Fruit fly (Drosophila melanogaster): ENCODE measurements around the gene alpha-Est2.

alpha-Est2 gene

DNA sequence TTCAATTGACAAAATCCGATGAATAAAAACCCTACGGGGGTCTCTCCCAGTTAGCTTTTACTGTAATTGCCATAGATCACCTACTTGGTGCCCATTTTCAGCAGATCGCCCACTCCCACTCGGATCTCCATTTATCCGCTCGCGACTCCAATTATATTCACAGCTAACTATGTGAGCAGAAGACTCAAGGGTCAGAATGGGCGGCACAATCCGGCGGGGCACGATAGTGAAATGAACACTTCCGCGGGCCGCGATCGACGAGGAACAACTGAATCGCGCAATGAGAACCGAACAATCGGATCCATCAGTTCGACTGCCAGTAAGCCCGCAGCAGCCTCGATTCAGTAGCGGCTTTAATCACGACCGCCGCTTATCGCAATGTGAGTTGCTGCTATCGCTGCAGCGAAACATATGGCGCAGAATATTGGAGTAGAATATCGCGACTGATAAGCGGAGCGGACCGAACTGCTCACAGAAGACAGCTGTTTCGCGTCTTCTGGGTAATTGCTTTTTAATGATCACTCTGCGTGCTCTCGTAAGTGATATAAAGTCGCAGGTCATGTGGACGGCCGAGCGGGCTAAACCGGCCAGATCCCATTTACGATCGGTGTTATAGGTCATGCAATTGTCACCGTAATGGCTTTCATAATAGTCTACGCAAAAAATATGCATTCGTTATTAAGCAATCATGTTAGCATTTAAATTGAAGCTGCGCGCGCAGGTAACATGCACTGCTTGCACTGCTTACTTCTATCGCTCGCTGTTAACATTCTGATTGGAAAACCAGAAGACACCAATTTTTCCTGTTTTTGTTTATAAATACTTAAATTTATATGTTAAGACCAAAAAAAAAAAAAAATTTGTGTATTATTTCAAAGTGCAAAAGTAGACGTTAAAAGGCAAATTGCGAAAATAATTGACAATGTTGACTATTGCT, 7.5 kb downstream of the alpha-Est2 start, which contains the start of gene alpha-Est1 (continued):
- no peak for TF ChIP-seq CG17186 (GFP tag; optimal IDR thresholded peaks at IDR 0.05)
- TF ChIP-seq CG31224 (GFP tag; IDR thresholded peaks at IDR 0.05), result 0 out of 2 replicates have a peak, but pooled peaks have one; percentile 6
- TF ChIP-seq Hsf (GFP tag; optimal IDR thresholded peaks at IDR 0.05), result no peak
- TF ChIP-seq disco-r (GFP tag; optimal IDR thresholded peaks at IDR 0.05), result no peak
- peak; percentile 50 for TF ChIP-seq Jarid2 (GFP tag; optimal IDR thresholded peaks at IDR 0.05)
- peak in 1 of 2 experiments; percentile 15 for TF ChIP-seq Hr78 (GFP tag; optimal IDR thresholded peaks at IDR 0.05)

- no peak for TF ChIP-seq knrl (GFP tag; IDR thresholded peaks at IDR 0.05; ENCODE audit: partially characterized antibody)
- peak; percentile 7 for TF ChIP-seq Ets65A (GFP tag)
- no peak for TF ChIP-seq YL-1 (GFP tag; optimal IDR thresholded peaks at IDR 0.05)
- no peak for TF ChIP-seq CG17802 (tag; optimal IDR thresholded peaks at IDR 0.05)
- TF ChIP-seq Tbp (GFP tag; optimal IDR thresholded peaks at IDR 0.05), result no peak
- no peak for TF ChIP-seq peb (GFP tag; IDR thresholded peaks at IDR 0.05)
- TF ChIP-seq CG7357 (GFP tag; IDR thresholded peaks at IDR 0.05), result no peak
- TF ChIP-seq vnd (GFP tag; IDR thresholded peaks at IDR 0.05; ENCODE audit: partially characterized antibody), result 0 out of 3 replicates have a peak, but pooled peaks have one; percentile 25
- no peak for TF ChIP-seq CG1529 (GFP tag; optimal IDR thresholded peaks at IDR 0.05)
These were observed 10.1 kb downstream of the alpha-Est2 start, which contains the start of gene CG45545 for dm6 chr3R:7551708-7552107. Gene CG45545, plus strand, starts transcription at chr3R:7552008.

dm6 chr3R:7572237-7572636, 30.6 kb downstream of the alpha-Est2 start:
- TF ChIP-seq unc-4 (GFP tag; IDR thresholded peaks at IDR 0.05; ENCODE audit: partially characterized antibody) (no peak), Ets65A (GFP tag) (peak; percentile 36), CG9797 (GFP tag; optimal IDR thresholded peaks at IDR 0.05) (no peak), klu (GFP tag; IDR thresholded peaks at IDR 0.05) (0 out of 2 replicates have a peak, but pooled peaks have one; percentile 9), Dfd (GFP tag; optimal IDR thresholded peaks at IDR 0.05) (peak in 1 of 2 experiments; percentile 4)

DNA sequence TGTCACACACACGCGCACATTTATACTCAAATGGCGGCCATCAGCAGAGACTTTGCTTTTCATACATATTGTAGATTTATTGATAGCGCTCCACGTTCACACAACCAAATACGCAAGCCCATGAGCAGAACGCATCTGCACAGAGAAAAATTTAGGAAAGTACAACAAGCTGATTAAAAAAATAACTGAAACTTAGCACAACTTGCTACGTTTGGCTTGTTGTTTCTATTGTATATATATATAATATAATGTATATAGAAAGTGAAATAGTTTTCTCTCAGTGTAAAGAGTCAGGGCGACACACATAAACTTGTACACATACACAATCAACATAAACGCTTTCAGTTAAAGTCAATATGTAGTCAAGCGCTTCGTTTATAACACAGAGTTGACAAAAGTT, 49.6 kb downstream of the alpha-Est2 start:
- no peak for TF ChIP-seq h (optimal IDR thresholded peaks at IDR 0.05)
- no peak for TF ChIP-seq CG13894 (tag; optimal IDR thresholded peaks at IDR 0.05)
- peak; percentile 16 for TF ChIP-seq CG10147 (GFP tag; optimal IDR thresholded peaks at IDR 0.05)
- peak; percentile 49 for TF ChIP-seq fd96Cb (tag; optimal IDR thresholded peaks at IDR 0.05)
- TF ChIP-seq C15 (GFP tag; IDR thresholded peaks at IDR 0.05), result no peak
- TF ChIP-seq dysf (GFP tag; IDR thresholded peaks at IDR 0.05), result 0 out of 3 replicates have a peak, but pooled peaks have one; percentile 21
- TF ChIP-seq CG32532 (GFP tag; IDR thresholded peaks at IDR 0.05), result peak; percentile 41; the same call in 1 of the 2 replicates
- no peak for TF ChIP-seq CG30403 (GFP tag; optimal IDR thresholded peaks at IDR 0.05)
- no peak for TF ChIP-seq Nf-YA (GFP tag; IDR thresholded peaks at IDR 0.05)
- TF ChIP-seq CG4617 (GFP tag; optimal IDR thresholded peaks at IDR 0.05; ENCODE audit: borderline replicate concordance), result no peak
- no peak for TF ChIP-seq Hmx (GFP tag; optimal IDR thresholded peaks at IDR 0.05)
- no peak for TF ChIP-seq Stat92E (GFP tag; optimal IDR thresholded peaks at IDR 0.05)
- peak; percentile 38 for TF ChIP-seq CoRest (tag; optimal IDR thresholded peaks at IDR 0.05)
- TF ChIP-seq HLH54F (GFP tag; optimal IDR thresholded peaks at IDR 0.05), result no peak
- TF ChIP-seq rib (GFP tag; IDR thresholded peaks at IDR 0.05), result no peak
- TF ChIP-seq CG33557 (GFP tag; optimal IDR thresholded peaks at IDR 0.05), result no peak
- no peak for TF ChIP-seq pb (GFP tag; optimal IDR thresholded peaks at IDR 0.05)
- TF ChIP-seq fru (optimal IDR thresholded peaks at IDR 0.05), result no peak
- peak; percentile 26 for TF ChIP-seq Sox100B (GFP tag; optimal IDR thresholded peaks at IDR 0.05)
- no peak for TF ChIP-seq CG11247 (GFP tag; IDR thresholded peaks at IDR 0.05)
- TF ChIP-seq Max (GFP tag; optimal IDR thresholded peaks at IDR 0.05), result no peak
- TF ChIP-seq CG11560 (tag; IDR thresholded peaks at IDR 0.05), result no peak
- no peak for TF ChIP-seq zfh2 (GFP tag; optimal IDR thresholded peaks at IDR 0.05)
- no peak for TF ChIP-seq maf-S (GFP tag; optimal IDR thresholded peaks at IDR 0.05)
- TF ChIP-seq CG17359 (tag; optimal IDR thresholded peaks at IDR 0.05), result peak; percentile 60
- 0 out of 2 replicates have a peak, but pooled peaks have one; percentile 45 for TF ChIP-seq CG3847 (GFP tag; IDR thresholded peaks at IDR 0.05)

Data from whole organism, embryonic.